Fruit fly (Drosophila melanogaster) whole organism, embryonic: ENCODE measurements around the gene ATPsynO.

ENCODE experiments used
- Abd-B ChIP-seq: fragments of 200-800 bp; sonication (Bioruptor generic); optimal IDR thresholded peaks from 2 replicates; lab custom pipeline; 2018; ENCODE audit warnings: missing biosample characterization, mild to moderate bottlenecking, missing genetic modification characterization, moderate library complexity
- Adf1 ChIP-seq: fragments of 200-800 bp; sonication (Bioruptor generic); IDR thresholded peaks from 2 replicates; pipeline ENCODE4 v1.3.6; 2022; ENCODE audit warnings: missing biosample characterization, missing genetic modification characterization
- BtbVII ChIP-seq: fragments of 200-800 bp; sonication (Bioruptor generic); optimal IDR thresholded peaks from 3 replicates; lab custom pipeline; 2017; ENCODE audit warnings: missing biosample characterization, mild to moderate bottlenecking, missing genetic modification characterization
- CG12219 ChIP-seq: fragments of 200-800 bp; sonication (Bioruptor generic); optimal IDR thresholded peaks from 3 replicates; lab custom pipeline; 2018; ENCODE audit warnings: missing biosample characterization, mild to moderate bottlenecking, missing genetic modification characterization
- CG1233 ChIP-seq: fragments of 200-800 bp; sonication (Bioruptor generic); optimal IDR thresholded peaks from 4 replicates; lab custom pipeline; 2018; ENCODE audit warnings: missing biosample characterization, mild to moderate bottlenecking, missing genetic modification characterization
- CG14050 ChIP-seq: fragments of 200-800 bp; sonication (Bioruptor generic); IDR thresholded peaks from 3 replicates; pipeline ENCODE4 v1.3.6; 2022; ENCODE audit warnings: missing biosample characterization, missing genetic modification characterization
- CG15601 ChIP-seq: fragments of 200-800 bp; sonication (Bioruptor generic); optimal IDR thresholded peaks from 3 replicates; lab custom pipeline; 2019; ENCODE audit warnings: missing biosample characterization, mild to moderate bottlenecking, missing genetic modification characterization, moderate library complexity
- CG18476 ChIP-seq: fragments of 200-800 bp; sonication (Bioruptor generic); optimal IDR thresholded peaks from 2 replicates; lab custom pipeline; 2016; ENCODE audit warnings: missing biosample characterization, mild to moderate bottlenecking, missing genetic modification characterization
- CG33213 ChIP-seq: fragments of 200-800 bp; sonication (Bioruptor generic); optimal IDR thresholded peaks from 3 replicates; lab custom pipeline; 2016; ENCODE audit warnings: missing biosample characterization, missing genetic modification characterization
- CG33557 ChIP-seq: fragments of 200-800 bp; sonication (Bioruptor generic); optimal IDR thresholded peaks from 2 replicates; lab custom pipeline; 2019; ENCODE audit warnings: missing biosample characterization, mild to moderate bottlenecking, missing genetic modification characterization, moderate library complexity
- CG34224 ChIP-seq: fragments of 200-800 bp; sonication (Bioruptor generic); IDR thresholded peaks from 3 replicates; pipeline ENCODE4 v1.3.6; 2022; ENCODE audit warnings: missing biosample characterization, missing genetic modification characterization; ENCODE audit not compliant: partially characterized antibody
- CG4282 ChIP-seq: fragments of 200-800 bp; sonication (Bioruptor generic); optimal IDR thresholded peaks from 2 replicates; lab custom pipeline; 2016; ENCODE audit warnings: missing biosample characterization, missing genetic modification characterization
- CG43689 ChIP-seq: fragments of 200-800 bp; sonication (Bioruptor generic); IDR thresholded peaks from 2 replicates; pipeline ENCODE4 v1.3.6; 2022; ENCODE audit warnings: missing biosample characterization, missing genetic modification characterization
- CG4854 ChIP-seq: fragments of 200-800 bp; sonication (Bioruptor generic); optimal IDR thresholded peaks from 2 replicates; lab custom pipeline; 2016; ENCODE audit warnings: missing biosample characterization, missing genetic modification characterization, inconsistent platforms
- CG6854 ChIP-seq: fragments of 200-800 bp; sonication (Bioruptor generic); optimal IDR thresholded peaks from 3 replicates; lab custom pipeline; 2017; ENCODE audit warnings: missing biosample characterization, mild to moderate bottlenecking, missing genetic modification characterization
- Camta ChIP-seq: fragments of 200-800 bp; sonication (Bioruptor generic); optimal IDR thresholded peaks from 2 replicates; lab custom pipeline; 2016; ENCODE audit warnings: missing biosample characterization, missing genetic modification characterization
- Dip3 ChIP-seq: fragments of 200-800 bp; sonication (Bioruptor generic); optimal IDR thresholded peaks from 3 replicates; lab custom pipeline; 2016; ENCODE audit warnings: missing biosample characterization, missing genetic modification characterization
- Dref ChIP-seq: fragments of 200-800 bp; sonication (Bioruptor generic); IDR thresholded peaks from 2 replicates; pipeline ENCODE4 v1.3.6; 2022; ENCODE audit warnings: missing biosample characterization, missing genetic modification characterization
- Gsc ChIP-seq: fragments of 200-800 bp; sonication (Bioruptor generic); IDR thresholded peaks from 2 replicates; pipeline ENCODE4 v1.3.6; 2022; ENCODE audit warnings: missing biosample characterization, missing genetic modification characterization
- HmgD ChIP-seq: fragments of 200-800 bp; sonication (Bioruptor generic); optimal IDR thresholded peaks from 3 replicates; lab custom pipeline; 2016; ENCODE audit warnings: missing biosample characterization, missing genetic modification characterization
- Med ChIP-seq: fragments of 200-800 bp; sonication (Bioruptor generic); peaks from one replicate; lab custom pipeline; 2016; ENCODE audit warnings: missing biosample characterization, missing genetic modification characterization, mild to moderate bottlenecking, inconsistent platforms, moderate library complexity
- Opbp ChIP-seq: fragments of 200-800 bp; sonication (Bioruptor generic); IDR thresholded peaks from 3 replicates; pipeline ENCODE4 v1.3.6; 2022; ENCODE audit warnings: missing biosample characterization, missing genetic modification characterization; ENCODE audit not compliant: partially characterized antibody
- Ravus ChIP-seq: fragments of 200-800 bp; sonication (Bioruptor generic); IDR thresholded peaks from 2 replicates; pipeline ENCODE4 v1.3.6; 2022; ENCODE audit warnings: missing biosample characterization, missing genetic modification characterization
- Scr ChIP-seq: fragments of 200-800 bp; sonication (Bioruptor generic); IDR thresholded peaks from 2 replicates; pipeline ENCODE4 v1.3.6; 2022; ENCODE audit warnings: missing biosample characterization, missing genetic modification characterization; ENCODE audit not compliant: partially characterized antibody
- Six4 ChIP-seq: fragments of 200-800 bp; sonication (Bioruptor generic); optimal IDR thresholded peaks from 2 replicates; lab custom pipeline; 2016; ENCODE audit warnings: missing biosample characterization, missing genetic modification characterization
- Spps ChIP-seq: fragments of 200-800 bp; sonication (Bioruptor generic); optimal IDR thresholded peaks from 2 replicates; lab custom pipeline; 2018; ENCODE audit warnings: missing biosample characterization, mild to moderate bottlenecking, missing genetic modification characterization
- Usf ChIP-seq: fragments of 200-800 bp; sonication (Bioruptor generic); optimal IDR thresholded peaks from 2 replicates; lab custom pipeline; 2017; ENCODE audit warnings: missing genotype, missing biosample characterization, missing genetic modification characterization
- bbx ChIP-seq: fragments of 200-800 bp; sonication (Bioruptor generic); IDR thresholded peaks from 2 replicates; pipeline ENCODE4 v1.3.6; 2022; ENCODE audit warnings: missing biosample characterization, missing genetic modification characterization; ENCODE audit not compliant: partially characterized antibody
- chn ChIP-seq: fragments of 200-800 bp; sonication (Bioruptor generic); optimal IDR thresholded peaks from 2 replicates; lab custom pipeline; 2016; ENCODE audit warnings: missing biosample characterization, missing genetic modification characterization
- croc ChIP-seq: fragments of 200-800 bp; sonication (Bioruptor generic); conservative IDR thresholded peaks from 3 replicates; pipeline ENCODE4 v1.3.6; 2022; ENCODE audit warnings: missing biosample characterization, missing genetic modification characterization
- dan ChIP-seq: fragments of 200-800 bp; sonication (Bioruptor generic); IDR thresholded peaks from 2 replicates; pipeline ENCODE4 v1.3.6; 2022; ENCODE audit warnings: missing biosample characterization, missing genetic modification characterization
- dimm ChIP-seq: fragments of 200-800 bp; sonication (Bioruptor generic); IDR thresholded peaks from 2 replicates; pipeline ENCODE4 v1.3.6; 2022; ENCODE audit warnings: missing biosample characterization, missing genetic modification characterization
- disco-r ChIP-seq: fragments of 200-800 bp; sonication (Bioruptor generic); optimal IDR thresholded peaks from 2 replicates; lab custom pipeline; 2016; ENCODE audit warnings: missing biosample characterization, missing genetic modification characterization
- ewg ChIP-seq: fragments of 200-800 bp; sonication (Bioruptor generic); optimal IDR thresholded peaks from 3 replicates; lab custom pipeline; 2017; ENCODE audit warnings: mild to moderate bottlenecking, missing biosample characterization, missing genetic modification reagents, missing genetic modification characterization
- gfzf ChIP-seq: fragments of 200-800 bp; sonication (Bioruptor generic); optimal IDR thresholded peaks from 2 replicates; lab custom pipeline; 2016; ENCODE audit warnings: missing biosample characterization, mild to moderate bottlenecking, missing genetic modification characterization, moderate library complexity
- gro ChIP-seq: fragments of 200-800 bp; sonication (Bioruptor generic); optimal IDR thresholded peaks from 2 replicates; lab custom pipeline; 2016; ENCODE audit warnings: missing biosample characterization, missing genetic modification characterization
- ken ChIP-seq: fragments of 200-800 bp; sonication (Bioruptor generic); IDR thresholded peaks from 3 replicates; pipeline ENCODE4 v1.3.6; 2022; ENCODE audit warnings: missing biosample characterization, missing genetic modification characterization
- maf-S ChIP-seq: fragments of 200-800 bp; sonication (Bioruptor generic); optimal IDR thresholded peaks from 2 replicates; lab custom pipeline; 2016; ENCODE audit warnings: missing biosample characterization, missing genetic modification characterization
- nerfin-2 ChIP-seq: fragments of 200-800 bp; sonication (Bioruptor generic); IDR thresholded peaks from 2 replicates; pipeline ENCODE4 v1.3.6; 2022; ENCODE audit warnings: missing biosample characterization, missing genetic modification characterization; ENCODE audit not compliant: partially characterized antibody
- nmo ChIP-seq: fragments of 200-800 bp; sonication (Bioruptor generic); optimal IDR thresholded peaks from 2 replicates; lab custom pipeline; 2018; ENCODE audit warnings: missing biosample characterization, mild to moderate bottlenecking, missing genetic modification characterization, moderate library complexity
- onecut ChIP-seq: fragments of 200-800 bp; sonication (Bioruptor generic); IDR thresholded peaks from 2 replicates; pipeline ENCODE4 v1.3.6; 2022; ENCODE audit warnings: missing biosample characterization, missing genetic modification characterization
- pan ChIP-seq, 4 experiments: fragments of >200 bp in 3 of 4; fragments of 200-800 bp in 1 of 4; sonication (Bioruptor generic) in 1 of 4; optimal IDR thresholded peaks in 3 of 4; IDR thresholded peaks in 1 of 4; 2 replicates each; pipeline versions ENCODE4 v1.3.6 to Lab custom; 2017 to 2022; ENCODE audit warnings: missing biosample characterization in 2 of 4, missing genetic modification characterization in 2 of 4, mixed read lengths in 1 of 4
- pita ChIP-seq: fragments of 200-800 bp; sonication (Bioruptor generic); optimal IDR thresholded peaks from 2 replicates; lab custom pipeline; 2017; ENCODE audit warnings: missing biosample characterization, mild to moderate bottlenecking, missing genetic modification characterization
- rib ChIP-seq: fragments of 200-800 bp; sonication (Bioruptor generic); IDR thresholded peaks from 2 replicates; pipeline ENCODE4 v1.3.6; 2022; ENCODE audit warnings: missing biosample characterization, missing genetic modification characterization
- seq ChIP-seq: fragments of 200-800 bp; sonication (Bioruptor generic); IDR thresholded peaks from 2 replicates; pipeline ENCODE4 v1.3.6; 2022; ENCODE audit warnings: missing biosample characterization, missing genetic modification characterization
- tna ChIP-seq: fragments of 200-800 bp; sonication (Bioruptor generic); IDR thresholded peaks from 2 replicates; pipeline ENCODE4 v1.3.6; 2022; ENCODE audit warnings: missing biosample characterization, missing genetic modification characterization; ENCODE audit not compliant: partially characterized antibody
- twi ChIP-seq: fragments of 200-800 bp; optimal IDR thresholded peaks from 2 replicates; lab custom pipeline; 2019; ENCODE audit warnings: missing biosample characterization, mild to moderate bottlenecking, missing genetic modification characterization, moderate library complexity
- unc-4 ChIP-seq: fragments of 200-800 bp; sonication (Bioruptor generic); IDR thresholded peaks from 2 replicates; pipeline ENCODE4 v1.3.6; 2022; ENCODE audit warnings: missing biosample characterization, missing genetic modification characterization; ENCODE audit not compliant: partially characterized antibody

Gene ATPsynO

dm6 chr3R:15218824-15219576 is 46.4 kb upstream of the ATPsynO start, which contains the start of the genes SIDL and CG12241 (continued):
- TF ChIP-seq Usf (GFP tag; lab: Kevin White, UChicago) = no peak
- peak; percentile 21; the same call in 1 of the 3 replicates for TF ChIP-seq CG34224
- peak; percentile 78 for TF ChIP-seq Gsc (GFP tag; lab: Robert Waterston, UW)
- peak; percentile 68 for TF ChIP-seq Dref (GFP tag; lab: Robert Waterston, UW)
- peak; percentile 13 for TF ChIP-seq twi (tag; lab: Kevin White, UChicago)
- peak; percentile 74 for TF ChIP-seq Dip3 (GFP tag; lab: Kevin White, UChicago)
- peak; percentile 42 for TF ChIP-seq Scr
- peak; percentile 93 for TF ChIP-seq nmo (GFP tag; lab: Kevin White, UChicago)
- no peak for TF ChIP-seq disco-r (GFP tag; lab: Kevin White, UChicago)
- peak; percentile 61; the same call in 1 of the 3 replicates for TF ChIP-seq ken
- TF ChIP-seq chn = peak; percentile 74
- TF ChIP-seq rib (GFP tag; lab: Robert Waterston, UW) = peak; percentile 91
- no peak for TF ChIP-seq seq (GFP tag; lab: Robert Waterston, UW)
- TF ChIP-seq maf-S (GFP tag; lab: Kevin White, UChicago) = peak; percentile 75
- TF ChIP-seq BtbVII = peak; percentile 82
- peak; percentile 84 for TF ChIP-seq Camta (GFP tag; lab: Kevin White, UChicago)
- peak; percentile 15 for TF ChIP-seq gfzf (GFP tag; lab: Kevin White, UChicago)
- peak; percentile 94 for TF ChIP-seq Abd-B (GFP tag; lab: Kevin White, UChicago)
- TF ChIP-seq CG33557 = peak; percentile 4
- TF ChIP-seq CG1233 = peak; percentile 79
- TF ChIP-seq croc (GFP tag; lab: Robert Waterston, UW) = peak; percentile 72
- no peak for TF ChIP-seq pan (optimal IDR thresholded peaks at IDR 0.05; lab: Kevin White, UChicago)
- peak in 1 of 2 experiments; percentile 96 for TF ChIP-seq pan (GFP tag; optimal IDR thresholded peaks at IDR 0.05 in 1 of 2, IDR thresholded peaks at IDR 0.05 in 1 of 2)
- peak; percentile 65 for TF ChIP-seq Six4 (GFP tag; lab: Kevin White, UChicago)
- TF ChIP-seq gro (GFP tag; lab: Kevin White, UChicago) = peak; percentile 91
- TF ChIP-seq CG4282 (GFP tag; lab: Kevin White, UChicago) = no peak
- TF ChIP-seq CG6854 (GFP tag; lab: Kevin White, UChicago) = peak; percentile 78
- no peak for TF ChIP-seq CG12219 (GFP tag; lab: Kevin White, UChicago)
- TF ChIP-seq CG33213 = peak; percentile 59
- peak; percentile 97 for TF ChIP-seq Med (GFP tag; lab: Kevin White, UChicago)
- TF ChIP-seq Opbp (GFP tag; lab: Robert Waterston, UW) = peak; percentile 34; the same call in 1 of the 3 replicates
- TF ChIP-seq pita = no peak
- no peak for TF ChIP-seq nerfin-2
- TF ChIP-seq bbx (GFP tag; lab: Robert Waterston, UW) = no peak
- peak; percentile 26 for TF ChIP-seq HmgD (GFP tag; lab: Kevin White, UChicago)
- TF ChIP-seq Adf1 (GFP tag; lab: Robert Waterston, UW) = peak; percentile 23; the same call in 1 of the 2 replicates
- TF ChIP-seq dimm = no peak
- peak; percentile 18 for TF ChIP-seq CG15601 (tag; lab: Kevin White, UChicago)
- TF ChIP-seq tna (GFP tag; lab: Robert Waterston, UW) = no peak
- TF ChIP-seq CG43689 (GFP tag; lab: Robert Waterston, UW) = no peak
- TF ChIP-seq Ravus (GFP tag; lab: Robert Waterston, UW) = peak; percentile 80
- peak; percentile 96 for TF ChIP-seq onecut (GFP tag; lab: Robert Waterston, UW)
- no peak for TF ChIP-seq CG14050
- TF ChIP-seq dan (GFP tag; lab: Robert Waterston, UW) = peak; percentile 50; the same call in 1 of the 2 replicates
- peak; percentile 86 for TF ChIP-seq CG18476 (GFP tag; lab: Kevin White, UChicago)
- peak; percentile 31 for TF ChIP-seq Spps (tag; lab: Kevin White, UChicago)
- peak; percentile 73 for TF ChIP-seq CG4854 (GFP tag; lab: Kevin White, UChicago)
- no peak for TF ChIP-seq ewg (GFP tag; lab: Kevin White, UChicago)
- 0 out of 2 replicates have a peak, but pooled peaks have one; percentile 44 for TF ChIP-seq unc-4 (GFP tag; lab: Robert Waterston, UW)
